Worm (Caenorhabditis elegans): Measurements from ENCODE around the gene sas-4.

Gene sas-4

DNA sequence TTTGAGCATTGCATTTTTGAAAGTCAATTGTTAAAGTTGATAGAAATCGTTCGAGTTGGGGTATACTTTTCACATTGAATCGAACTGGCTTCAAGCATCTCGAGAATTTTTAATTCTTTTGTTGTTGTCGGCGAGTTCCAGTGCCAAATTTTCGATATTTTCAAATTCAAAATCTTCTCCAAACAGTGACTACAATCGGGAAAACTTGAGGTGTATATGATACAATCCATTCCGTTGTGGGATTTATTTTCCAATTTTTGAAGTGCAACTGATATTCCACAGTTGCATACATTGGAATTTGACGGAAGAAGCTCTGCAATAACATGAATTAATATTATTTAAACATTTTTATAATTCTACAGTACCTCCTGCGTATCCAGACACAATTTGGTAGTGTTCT, 12.6 kb downstream of the sas-4 start:
- TF ChIP-seq nfyb-1 (GFP tag; IDR thresholded peaks at IDR 0.05) (no peak), F49E8.2 (tag; optimal IDR thresholded peaks at IDR 0.05; ENCODE audit: insufficient read depth) (no peak), hsf-1 (GFP tag; IDR thresholded peaks at IDR 0.05) (no peak), lag-1 (GFP tag; IDR thresholded peaks at IDR 0.05) (no peak), snpc-4 (GFP tag; optimal IDR thresholded peaks at IDR 0.05) (no peak), snpc-4 (tag; optimal IDR thresholded peaks at IDR 0.05) (no peak), cebp-1 (GFP tag; IDR thresholded peaks at IDR 0.05) (no peak), cebp-1 (tag; optimal IDR thresholded peaks at IDR 0.05) (no peak), sea-2 (GFP tag; IDR thresholded peaks at IDR 0.05) (no peak), F10E7.11 (tag; optimal IDR thresholded peaks at IDR 0.05) (no peak), Y67H2A.10 (GFP tag; conservative IDR thresholded peaks at IDR 0.05) (no peak), akir-1 (GFP tag; optimal IDR thresholded peaks at IDR 0.05) (no peak), pha-4 (tag; optimal IDR thresholded peaks at IDR 0.05) (no peak)

DNA sequence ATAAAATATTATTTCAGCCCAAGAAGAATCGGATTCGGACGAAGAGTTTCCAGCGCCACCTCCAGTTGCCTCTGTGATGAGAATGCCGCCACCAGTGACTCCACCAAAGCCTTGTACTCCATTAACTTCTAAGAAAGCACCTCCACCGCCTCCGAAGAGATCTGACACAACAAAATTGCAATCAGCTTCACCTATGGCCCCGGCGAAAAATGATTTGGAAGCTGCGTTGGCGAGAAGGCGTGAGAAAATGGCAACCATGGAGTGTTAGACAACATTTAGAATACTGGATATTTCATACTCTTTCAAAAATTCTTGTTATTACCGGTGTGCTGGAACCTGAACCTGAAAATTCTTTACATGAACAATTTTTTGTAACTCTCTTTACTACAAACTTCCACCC, 13.1 kb downstream of the sas-4 start:
- no peak for TF ChIP-seq B0336.3 (GFP tag; IDR thresholded peaks at IDR 0.05)
- TF ChIP-seq lsy-27 (tag; optimal IDR thresholded peaks at IDR 0.05; ENCODE audit: borderline replicate concordance, insufficient read depth), result no peak
- TF ChIP-seq hsf-1 (GFP tag; IDR thresholded peaks at IDR 0.05), result 0 out of 2 replicates have a peak, but pooled peaks have one; percentile 10

DNA sequence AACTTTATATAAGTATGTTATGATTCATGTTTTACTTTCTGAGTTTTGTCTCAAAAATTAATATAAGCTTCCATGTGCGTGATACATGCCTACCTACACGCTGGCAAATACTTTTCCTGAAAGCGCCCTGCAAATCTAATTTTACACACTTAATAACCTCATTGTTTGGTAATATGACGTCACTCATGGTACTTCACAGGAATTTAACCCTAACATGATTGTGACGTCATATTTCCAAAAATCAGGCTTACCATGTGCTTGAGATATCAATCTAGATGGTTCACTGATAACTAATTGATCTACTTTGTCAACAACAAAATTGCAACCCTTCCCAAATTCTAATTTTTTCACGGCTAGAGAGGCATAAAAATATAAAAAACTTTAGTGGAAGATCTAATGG, 14.9 kb downstream of the sas-4 start:
- TF ChIP-seq ztf-26 (tag; optimal IDR thresholded peaks at IDR 0.05) (no peak), tbp1 (GFP tag; optimal IDR thresholded peaks at IDR 0.05) (no peak), T26A5.8 (tag; optimal IDR thresholded peaks at IDR 0.05) (no peak), lin-40 (tag; optimal IDR thresholded peaks at IDR 0.05) (no peak), ztf-22 (GFP tag; optimal IDR thresholded peaks at IDR 0.05) (no peak), cebp-1 (GFP tag; IDR thresholded peaks at IDR 0.05) (no peak), cebp-1 (tag; optimal IDR thresholded peaks at IDR 0.05) (no peak), sptf-2 (GFP tag; optimal IDR thresholded peaks at IDR 0.05) (no peak), nfya-2 (GFP tag; IDR thresholded peaks at IDR 0.05) (no peak), aptf-3 (GFP tag; IDR thresholded peaks at IDR 0.05) (no peak), F55B11.4 (tag; optimal IDR thresholded peaks at IDR 0.05; ENCODE audit: borderline replicate concordance, insufficient read depth) (no peak), unc-62 (GFP tag; optimal IDR thresholded peaks at IDR 0.05) (no peak), tlf-1 (GFP tag; optimal IDR thresholded peaks at IDR 0.05) (no peak)

DNA sequence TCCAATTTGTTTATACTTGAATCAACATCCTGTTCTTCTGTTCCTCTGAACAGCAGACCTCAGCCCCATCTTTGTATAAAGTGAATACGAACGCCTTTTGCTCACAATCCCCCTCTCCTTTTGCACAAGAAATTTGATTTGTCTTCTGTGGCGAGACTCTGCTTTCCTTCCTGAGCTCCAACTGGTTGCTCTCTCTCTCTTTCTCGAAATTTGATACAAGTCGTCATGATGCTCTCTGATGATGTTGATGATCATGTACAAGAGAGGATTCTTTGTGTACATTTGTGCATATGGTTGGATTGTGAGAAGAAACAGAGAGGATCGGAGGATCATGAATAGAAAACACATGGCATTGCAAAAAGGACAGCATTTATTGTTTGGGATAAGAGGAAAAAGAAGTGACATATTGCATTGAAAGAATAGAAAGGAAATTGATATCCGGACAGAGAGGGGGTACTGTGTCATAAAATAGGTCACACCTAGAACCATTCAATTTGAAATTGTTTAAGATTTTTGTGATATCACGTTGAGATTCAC, 17.5 kb downstream of the sas-4 start:
- TF ChIP-seq ZK185.1 (tag; optimal IDR thresholded peaks at IDR 0.05; ENCODE audit: poor library complexity, severe bottlenecking) (no peak), rcor-1 (GFP tag; IDR thresholded peaks at IDR 0.05) (no peak), snpc-1.1 (tag; optimal IDR thresholded peaks at IDR 0.05; ENCODE audit: insufficient read depth) (no peak), efl-1 (GFP tag; optimal IDR thresholded peaks at IDR 0.05) (no peak), hsf-1 (GFP tag; IDR thresholded peaks at IDR 0.05) (no peak), hlh-26 (GFP tag; conservative IDR thresholded peaks at IDR 0.05) (no peak), K12H6.12 (tag; optimal IDR thresholded peaks at IDR 0.05) (no peak), mxl-1 (tag; optimal IDR thresholded peaks at IDR 0.05) (no peak), tbx-9 (tag; optimal IDR thresholded peaks at IDR 0.05; ENCODE audit: borderline replicate concordance) (no peak), bed-1 (GFP tag; IDR thresholded peaks at IDR 0.05) (no peak), K11D2.4 (GFP tag; IDR thresholded peaks at IDR 0.05) (no peak), B0336.3 (GFP tag; IDR thresholded peaks at IDR 0.05) (no peak)
